Worm (Caenorhabditis elegans) whole organism, late embryonic: Measurements from ENCODE around the gene F58F6.5.

Experiments used
- C08G9.2 ChIP-seq: sonication (generic microtip); optimal IDR thresholded peaks from 2 replicates; lab custom pipeline; 2016; ENCODE audit warnings: mild to moderate bottlenecking, missing genetic modification characterization, moderate library complexity, missing compliant biosample characterization
- F13H6.1 ChIP-seq: sonication (generic microtip); optimal IDR thresholded peaks from 2 replicates; lab custom pipeline; 2016; ENCODE audit warnings: missing genetic modification characterization, missing compliant biosample characterization
- ahr-1 ChIP-seq: sonication (generic microtip); optimal IDR thresholded peaks from 2 replicates; lab custom pipeline; 2016; ENCODE audit warnings: missing genetic modification characterization, missing compliant biosample characterization
- ama-1 ChIP-seq: fragments of 150-350 bp; optimal IDR thresholded peaks from 2 replicates; lab custom pipeline; 2014
- ceh-19 ChIP-seq: fragments of 200-800 bp; sonication (Bioruptor generic); optimal IDR thresholded peaks from 2 replicates; lab custom pipeline; 2018; ENCODE audit warnings: mild to moderate bottlenecking, missing genetic modification characterization, missing compliant biosample characterization
- ceh-2 ChIP-seq: sonication (generic microtip); optimal IDR thresholded peaks from 2 replicates; lab custom pipeline; 2016; ENCODE audit warnings: missing genotype, missing genetic modification characterization, missing compliant biosample characterization
- ceh-22 ChIP-seq: sonication (generic microtip); optimal IDR thresholded peaks from 2 replicates; lab custom pipeline; 2017; ENCODE audit warnings: missing biosample characterization, missing genetic modification characterization
- ceh-24 ChIP-seq: sonication (generic microtip); optimal IDR thresholded peaks from 2 replicates; lab custom pipeline; 2016; ENCODE audit warnings: mild to moderate bottlenecking, missing genetic modification characterization, missing compliant biosample characterization
- ceh-30 ChIP-seq: fragments of 150-350 bp; optimal IDR thresholded peaks from 2 replicates; lab custom pipeline; 2014; ENCODE audit warnings: missing biosample characterization, missing genetic modification characterization
- ceh-31 ChIP-seq: sonication (generic microtip); optimal IDR thresholded peaks from 2 replicates; lab custom pipeline; 2016; ENCODE audit warnings: missing genetic modification characterization, missing compliant biosample characterization
- ceh-34 ChIP-seq: sonication (generic microtip); optimal IDR thresholded peaks from 2 replicates; lab custom pipeline; 2016; ENCODE audit warnings: mild to moderate bottlenecking, missing genetic modification characterization, missing compliant biosample characterization
- ceh-45 ChIP-seq: fragments of 200-800 bp; sonication (Bioruptor generic); IDR thresholded peaks from 2 replicates; pipeline ENCODE4 v1.3.6; 2022; ENCODE audit warnings: missing genetic modification reagents, missing genetic modification characterization, missing compliant biosample characterization
- ceh-48 ChIP-seq: sonication (generic microtip); optimal IDR thresholded peaks from 2 replicates; lab custom pipeline; 2016; ENCODE audit warnings: missing genetic modification characterization, inconsistent platforms, missing compliant biosample characterization
- ceh-6 ChIP-seq: fragments of 200-800 bp; sonication (Bioruptor generic); optimal IDR thresholded peaks from 2 replicates; lab custom pipeline; 2018; ENCODE audit warnings: mild to moderate bottlenecking, missing genetic modification characterization, missing compliant biosample characterization
- ceh-9 ChIP-seq: sonication (generic microtip); optimal IDR thresholded peaks from 2 replicates; lab custom pipeline; 2016; ENCODE audit warnings: mild to moderate bottlenecking, missing genetic modification characterization, inconsistent platforms, missing compliant biosample characterization
- dve-1 ChIP-seq: sonication (generic microtip); optimal IDR thresholded peaks from 2 replicates; lab custom pipeline; 2017; ENCODE audit warnings: antibody characterized with exemption, mild to moderate bottlenecking, missing genetic modification characterization, missing compliant biosample characterization
- elt-2 ChIP-seq: sonication (generic microtip); optimal IDR thresholded peaks from 2 replicates; lab custom pipeline; 2016; ENCODE audit warnings: missing genetic modification reagents, missing genetic modification characterization, missing compliant biosample characterization
- elt-4 ChIP-seq: sonication (generic microtip); optimal IDR thresholded peaks from 2 replicates; lab custom pipeline; 2016; ENCODE audit warnings: missing genetic modification characterization, missing compliant biosample characterization
- ets-4 ChIP-seq: sonication (generic microtip); optimal IDR thresholded peaks from 2 replicates; lab custom pipeline; 2016; ENCODE audit warnings: missing genetic modification characterization, missing compliant biosample characterization
- eyg-1 ChIP-seq: sonication (generic microtip); optimal IDR thresholded peaks from 2 replicates; lab custom pipeline; 2016; ENCODE audit warnings: missing genotype, missing genetic modification characterization, missing compliant biosample characterization
- fax-1 ChIP-seq: sonication (generic microtip); optimal IDR thresholded peaks from 2 replicates; lab custom pipeline; 2016; ENCODE audit warnings: missing genotype, missing genetic modification characterization, missing compliant biosample characterization
- fkh-10 ChIP-seq: fragments of 150-350 bp; optimal IDR thresholded peaks from 2 replicates; lab custom pipeline; 2014; ENCODE audit warnings: missing biosample characterization, missing genetic modification reagents, missing genetic modification characterization
- fkh-6 ChIP-seq: sonication (generic microtip); optimal IDR thresholded peaks from 2 replicates; lab custom pipeline; 2016; ENCODE audit warnings: missing genetic modification characterization, missing compliant biosample characterization
- gmeb-2 ChIP-seq: sonication (generic microtip); optimal IDR thresholded peaks from 2 replicates; lab custom pipeline; 2016; ENCODE audit warnings: missing genetic modification characterization, inconsistent platforms, missing compliant biosample characterization
- hlh-13 ChIP-seq: fragments of 200-800 bp; sonication (Bioruptor generic); optimal IDR thresholded peaks from 2 replicates; lab custom pipeline; 2018; ENCODE audit warnings: mild to moderate bottlenecking, missing genetic modification characterization, missing compliant biosample characterization
- hlh-15 ChIP-seq: sonication (generic microtip); optimal IDR thresholded peaks from 2 replicates; lab custom pipeline; 2016; ENCODE audit warnings: missing genetic modification characterization, missing compliant biosample characterization
- hlh-30 ChIP-seq: sonication (generic microtip); optimal IDR thresholded peaks from 2 replicates; lab custom pipeline; 2017; ENCODE audit warnings: antibody characterized with exemption, missing genetic modification characterization, missing compliant biosample characterization; ENCODE audit not compliant: insufficient read depth
- hlh-6 ChIP-seq: sonication (generic microtip); optimal IDR thresholded peaks from 2 replicates; lab custom pipeline; 2016; ENCODE audit warnings: missing genotype, missing genetic modification characterization, missing compliant biosample characterization
- hlh-8 ChIP-seq: sonication (generic microtip); optimal IDR thresholded peaks from 2 replicates; lab custom pipeline; 2016; ENCODE audit warnings: missing genotype, missing genetic modification characterization, missing compliant biosample characterization
- lim-6 ChIP-seq: sonication (generic microtip); optimal IDR thresholded peaks from 2 replicates; lab custom pipeline; 2016; ENCODE audit warnings: missing genetic modification characterization, missing compliant biosample characterization
- lin-11 ChIP-seq: fragments of 200-800 bp; sonication (Bioruptor generic); optimal IDR thresholded peaks from 2 replicates; lab custom pipeline; 2018; ENCODE audit warnings: mild to moderate bottlenecking, missing genetic modification characterization, missing compliant biosample characterization
- madf-2 ChIP-seq: sonication (generic microtip); optimal IDR thresholded peaks from 2 replicates; lab custom pipeline; 2017; ENCODE audit warnings: missing genetic modification characterization, missing compliant biosample characterization
- nfya-1 ChIP-seq: sonication (generic microtip); optimal IDR thresholded peaks from 2 replicates; lab custom pipeline; 2017; ENCODE audit warnings: missing genetic modification characterization, mild to moderate bottlenecking, missing compliant biosample characterization, antibody characterized with exemption, moderate library complexity
- npax-4 ChIP-seq: sonication (generic microtip); optimal IDR thresholded peaks from 2 replicates; lab custom pipeline; 2016; ENCODE audit warnings: missing genetic modification characterization, missing compliant biosample characterization
- odd-2 ChIP-seq: sonication (generic microtip); optimal IDR thresholded peaks from 2 replicates; lab custom pipeline; 2017; ENCODE audit warnings: antibody characterized with exemption, mild to moderate bottlenecking, missing genetic modification characterization, missing compliant biosample characterization
- pag-3 ChIP-seq: sonication (generic microtip); optimal IDR thresholded peaks from 2 replicates; lab custom pipeline; 2016; ENCODE audit warnings: missing compliant biosample characterization, missing genetic modification characterization, borderline replicate concordance
- pat-9 ChIP-seq: fragments of 200-800 bp; sonication (Bioruptor generic); optimal IDR thresholded peaks from 2 replicates; lab custom pipeline; 2018; ENCODE audit warnings: mild to moderate bottlenecking, missing genetic modification characterization, moderate library complexity, missing compliant biosample characterization
- pax-1 ChIP-seq: fragments of 150-350 bp; optimal IDR thresholded peaks from 2 replicates; lab custom pipeline; 2014; ENCODE audit warnings: missing biosample characterization, missing genetic modification characterization
- pha-4 ChIP-seq: fragments of 150-350 bp; optimal IDR thresholded peaks from 2 replicates; lab custom pipeline; 2018; ENCODE audit warnings: missing biosample characterization, missing genetic modification reagents, missing genetic modification characterization
- pqm-1 ChIP-seq: sonication (generic microtip); optimal IDR thresholded peaks from 2 replicates; lab custom pipeline; 2016; ENCODE audit warnings: missing genetic modification characterization, missing compliant biosample characterization
- ref-2 ChIP-seq: sonication (generic microtip); optimal IDR thresholded peaks from 2 replicates; lab custom pipeline; 2016; ENCODE audit warnings: missing genetic modification characterization, missing compliant biosample characterization
- rnt-1 ChIP-seq: sonication (generic microtip); optimal IDR thresholded peaks from 2 replicates; lab custom pipeline; 2016; ENCODE audit warnings: missing genetic modification characterization, missing compliant biosample characterization
- sdc-2 ChIP-seq: sonication (generic microtip); optimal IDR thresholded peaks from 2 replicates; lab custom pipeline; 2016; ENCODE audit warnings: missing genotype, missing genetic modification characterization, missing compliant biosample characterization
- sox-2 ChIP-seq: fragments of 200-800 bp; sonication (Bioruptor generic); IDR thresholded peaks from 2 replicates; pipeline ENCODE4 v1.3.6; 2022; ENCODE audit warnings: missing genetic modification reagents, missing genetic modification characterization, missing compliant biosample characterization
- sox-4 ChIP-seq: sonication (generic microtip); optimal IDR thresholded peaks from 2 replicates; lab custom pipeline; 2017; ENCODE audit warnings: mild to moderate bottlenecking, missing genetic modification characterization, inconsistent platforms, missing compliant biosample characterization
- syd-9 ChIP-seq: sonication (generic microtip); optimal IDR thresholded peaks from 2 replicates; lab custom pipeline; 2016; ENCODE audit warnings: mild to moderate bottlenecking, missing genetic modification characterization, moderate library complexity, missing compliant biosample characterization
- tbx-2 ChIP-seq: sonication (generic microtip); optimal IDR thresholded peaks from 2 replicates; lab custom pipeline; 2016; ENCODE audit warnings: missing genetic modification characterization, missing compliant biosample characterization
- ttx-3 ChIP-seq: sonication (generic microtip); optimal IDR thresholded peaks from 2 replicates; lab custom pipeline; 2016; ENCODE audit warnings: missing genetic modification reagents, missing genetic modification characterization, missing compliant biosample characterization
- unc-3 ChIP-seq, 2 experiments: fragments of 200-800 bp in 1 of 2; sonication (Bioruptor generic) in 1 of 2; sonication (generic microtip) in 1 of 2; conservative IDR thresholded peaks in 1 of 2; optimal IDR thresholded peaks in 1 of 2; 2 replicates each; pipeline versions ENCODE4 v1.3.6 to Lab custom; 2016 to 2022; ENCODE audit warnings: missing compliant biosample characterization in 2 of 2, missing genetic modification characterization in 2 of 2, missing genetic modification reagents in 1 of 2
- unc-42 ChIP-seq: sonication (generic microtip); optimal IDR thresholded peaks from 2 replicates; lab custom pipeline; 2016; ENCODE audit warnings: missing genotype, missing genetic modification characterization, missing compliant biosample characterization
- unc-55 ChIP-seq: sonication (generic microtip); optimal IDR thresholded peaks from 2 replicates; lab custom pipeline; 2017; ENCODE audit warnings: missing biosample characterization, missing genetic modification reagents, missing genetic modification characterization
- zip-5 ChIP-seq: sonication (generic microtip); optimal IDR thresholded peaks from 2 replicates; lab custom pipeline; 2016; ENCODE audit warnings: missing genetic modification characterization, missing compliant biosample characterization
- ztf-16 ChIP-seq: sonication (generic microtip); optimal IDR thresholded peaks from 2 replicates; lab custom pipeline; 2017; ENCODE audit warnings: missing genetic modification characterization, missing compliant biosample characterization

The F58F6.5 gene

DNA sequence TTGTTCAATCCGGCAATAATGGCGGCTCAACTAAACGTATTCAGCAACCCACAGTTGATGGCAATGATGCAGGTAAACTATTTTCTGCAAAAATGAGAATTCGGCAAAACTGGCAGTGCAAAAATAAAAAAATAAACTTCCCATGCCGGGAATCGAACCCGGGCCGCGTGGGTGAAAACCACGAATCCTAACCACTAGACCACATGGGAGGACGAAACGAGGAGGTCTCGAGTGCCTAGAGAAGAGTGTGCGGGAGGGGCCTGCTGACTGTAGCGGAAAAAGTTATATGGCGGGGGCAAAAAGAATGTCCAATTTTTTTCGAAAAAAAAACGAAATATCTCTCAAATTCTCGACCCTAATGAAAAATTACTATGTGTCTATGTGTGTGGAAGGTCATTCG lies 44.6 kb downstream of the F58F6.5 start:
- TF ChIP-seq ceh-45 (GFP tag; lab: Robert Waterston, UW) (no peak; the same call in 1 of the 2 replicates), F13H6.1 (tag; lab: Kevin White, UChicago) (peak; percentile 42), sox-2 (GFP tag; lab: Robert Waterston, UW) (peak; percentile 43; the same call in 1 of the 2 replicates), pat-9 (tag; lab: Kevin White, UChicago) (no peak), npax-4 (tag; lab: Kevin White, UChicago) (peak; percentile 53), ceh-30 (tag; lab: Kevin White, UChicago) (no peak), ceh-31 (tag; lab: Kevin White, UChicago) (peak; percentile 43), ama-1 (lab: Kevin White, UChicago) (no peak), pqm-1 (tag; lab: Kevin White, UChicago) (no peak), ttx-3 (tag; lab: Kevin White, UChicago) (peak; percentile 63), syd-9 (peak; percentile 28), nfya-1 (tag; lab: Kevin White, UChicago) (peak; percentile 16), fax-1 (tag; lab: Kevin White, UChicago) (peak; percentile 29), tbx-2 (peak; percentile 40), ceh-24 (tag; lab: Kevin White, UChicago) (no peak), hlh-8 (tag; lab: Kevin White, UChicago) (peak; percentile 12), lim-6 (tag; lab: Kevin White, UChicago) (no peak), ceh-9 (peak; percentile 2), ceh-48 (tag; lab: Kevin White, UChicago) (peak; percentile 54), ref-2 (tag; lab: Kevin White, UChicago) (peak; percentile 64), ceh-34 (tag; lab: Kevin White, UChicago) (peak; percentile 54), pha-4 (tag; lab: Kevin White, UChicago) (no peak), elt-4 (tag; lab: Kevin White, UChicago) (no peak), unc-55 (GFP tag; lab: Kevin White, UChicago) (no peak), hlh-30 (tag; lab: Kevin White, UChicago) (no peak), pag-3 (no peak), pax-1 (tag; lab: Kevin White, UChicago) (no peak), unc-42 (tag; lab: Kevin White, UChicago) (peak; percentile 1), hlh-13 (GFP tag; lab: Kevin White, UChicago) (peak; percentile 50), lin-11 (tag; lab: Kevin White, UChicago) (peak; percentile 65), unc-3 (GFP tag; conservative IDR thresholded peaks at IDR 0.05; lab: Robert Waterston, UW) (0 out of 2 replicates have a peak, but pooled peaks have one; percentile 49), unc-3 (tag; optimal IDR thresholded peaks at IDR 0.05; lab: Kevin White, UChicago) (peak; percentile 49), ets-4 (tag; lab: Kevin White, UChicago) (no peak), ahr-1 (peak; percentile 29), sdc-2 (tag; lab: Kevin White, UChicago) (peak; percentile 59), hlh-15 (tag; lab: Kevin White, UChicago) (peak; percentile 52), dve-1 (tag; lab: Kevin White, UChicago) (no peak), fkh-6 (tag; lab: Kevin White, UChicago) (peak; percentile 81), gmeb-2 (tag; lab: Kevin White, UChicago) (peak; percentile 74), hlh-6 (tag; lab: Kevin White, UChicago) (peak; percentile 80), zip-5 (tag; lab: Kevin White, UChicago) (peak; percentile 10), ztf-16 (tag; lab: Kevin White, UChicago) (peak; percentile 33), ceh-6 (peak; percentile 72), madf-2 (tag; lab: Kevin White, UChicago) (peak; percentile 69), C08G9.2 (tag; lab: Kevin White, UChicago) (peak; percentile 68), odd-2 (tag; lab: Kevin White, UChicago) (no peak), ceh-2 (tag; lab: Kevin White, UChicago) (no peak), elt-2 (tag; lab: Kevin White, UChicago) (peak; percentile 82), eyg-1 (tag; lab: Kevin White, UChicago) (peak; percentile 37), fkh-10 (GFP tag; lab: Kevin White, UChicago) (peak; percentile 36), sox-4 (tag; lab: Kevin White, UChicago) (peak; percentile 61), rnt-1 (peak; percentile 50), ceh-22 (tag; lab: Kevin White, UChicago) (no peak), ceh-19 (peak; percentile 60)
